Fruit fly (Drosophila melanogaster) whole organism, embryonic: ENCODE results near the gene IntS10.

Source experiments
- Adf1 ChIP-seq: fragments of 200-800 bp; sonication (Bioruptor generic); IDR thresholded peaks from 2 replicates; pipeline ENCODE4 v1.3.6; 2022; ENCODE audit warnings: missing biosample characterization, missing genetic modification characterization
- Awh ChIP-seq: fragments of 200-800 bp; sonication (Bioruptor generic); IDR thresholded peaks from 2 replicates; pipeline ENCODE4, ENCODE4 v1.3.6; 2022; ENCODE audit warnings: missing biosample characterization, missing genetic modification characterization
- Blimp-1 ChIP-seq: fragments of 200-800 bp; sonication (Bioruptor generic); optimal IDR thresholded peaks from 3 replicates; lab custom pipeline; 2018; ENCODE audit warnings: missing biosample characterization, missing genetic modification characterization, mild to moderate bottlenecking, moderate library complexity, missing genetic modification reagents
- CG10147 ChIP-seq: fragments of 200-800 bp; sonication (Bioruptor generic); optimal IDR thresholded peaks from 2 replicates; lab custom pipeline; 2019; ENCODE audit warnings: missing biosample characterization, mild to moderate bottlenecking, missing genetic modification characterization, moderate library complexity
- CG12155 ChIP-seq: fragments of 200-800 bp; sonication (Bioruptor generic); optimal IDR thresholded peaks from 3 replicates; lab custom pipeline; 2016; ENCODE audit warnings: missing biosample characterization, missing genetic modification characterization
- CG12744 ChIP-seq: fragments of 200-800 bp; sonication (Bioruptor generic); optimal IDR thresholded peaks from 2 replicates; lab custom pipeline; 2016; ENCODE audit warnings: missing biosample characterization, missing genetic modification characterization
- CG12769 ChIP-seq: fragments of 200-800 bp; sonication (Bioruptor generic); optimal IDR thresholded peaks from 2 replicates; lab custom pipeline; 2019; ENCODE audit warnings: missing biosample characterization, mild to moderate bottlenecking, missing genetic modification characterization, moderate library complexity
- CG13894 ChIP-seq: fragments of 200-800 bp; sonication (Bioruptor generic); optimal IDR thresholded peaks from 3 replicates; lab custom pipeline; 2018; ENCODE audit warnings: missing biosample characterization, mild to moderate bottlenecking, missing genetic modification characterization, moderate library complexity
- CG14441 ChIP-seq: fragments of 200-800 bp; sonication (Bioruptor generic); IDR thresholded peaks from 2 replicates; pipeline ENCODE4 v1.3.6; 2022; ENCODE audit warnings: missing biosample characterization, missing genetic modification characterization
- CG15514 ChIP-seq: fragments of 200-800 bp; sonication (Bioruptor generic); optimal IDR thresholded peaks from 3 replicates; lab custom pipeline; 2017; ENCODE audit warnings: missing biosample characterization, missing genetic modification characterization, mild to moderate bottlenecking, moderate library complexity, missing genetic modification reagents
- CG18619 ChIP-seq: fragments of 200-800 bp; sonication (Bioruptor generic); optimal IDR thresholded peaks from 3 replicates; lab custom pipeline; 2017; ENCODE audit warnings: missing biosample characterization, mild to moderate bottlenecking, missing genetic modification characterization
- CG3407 ChIP-seq: fragments of 200-800 bp; sonication (Bioruptor generic); optimal IDR thresholded peaks from 2 replicates; lab custom pipeline; 2018; ENCODE audit warnings: missing biosample characterization, mild to moderate bottlenecking, missing genetic modification characterization
- CG42726 ChIP-seq: fragments of 200-800 bp; sonication (Bioruptor generic); IDR thresholded peaks from 2 replicates; pipeline ENCODE4 v1.3.6; 2022; ENCODE audit warnings: missing biosample characterization, missing genetic modification characterization; ENCODE audit not compliant: partially characterized antibody
- CG4424 ChIP-seq: fragments of 200-800 bp; sonication (Bioruptor generic); optimal IDR thresholded peaks from 3 replicates; lab custom pipeline; 2016; ENCODE audit warnings: missing biosample characterization, missing genetic modification characterization
- CG4854 ChIP-seq: fragments of 200-800 bp; sonication (Bioruptor generic); optimal IDR thresholded peaks from 2 replicates; lab custom pipeline; 2016; ENCODE audit warnings: missing biosample characterization, missing genetic modification characterization, inconsistent platforms
- CG6813 ChIP-seq: fragments of 200-800 bp; sonication (Bioruptor generic); optimal IDR thresholded peaks from 2 replicates; lab custom pipeline; 2017; ENCODE audit warnings: missing biosample characterization, missing genetic modification characterization, mild to moderate bottlenecking, moderate library complexity, missing genetic modification reagents
- CG7786 ChIP-seq: fragments of 200-800 bp; sonication (Bioruptor generic); optimal IDR thresholded peaks from 2 replicates; lab custom pipeline; 2016; ENCODE audit warnings: missing biosample characterization, missing genetic modification characterization
- CG8281 ChIP-seq: fragments of 200-800 bp; sonication (Bioruptor generic); optimal IDR thresholded peaks from 2 replicates; lab custom pipeline; 2018; ENCODE audit warnings: missing biosample characterization, mild to moderate bottlenecking, missing genetic modification characterization, moderate library complexity
- CG9609 ChIP-seq: fragments of 200-800 bp; sonication (Bioruptor generic); optimal IDR thresholded peaks from 3 replicates; lab custom pipeline; 2016; ENCODE audit warnings: missing biosample characterization, missing genetic modification characterization
- CG9797 ChIP-seq: fragments of 200-800 bp; sonication (Bioruptor generic); optimal IDR thresholded peaks from 3 replicates; lab custom pipeline; 2018; ENCODE audit warnings: missing biosample characterization, mild to moderate bottlenecking, missing genetic modification characterization
- D ChIP-seq, 2 experiments: fragments of 200-800 bp in 1 of 2; fragments of >200 bp in 1 of 2; sonication (Bioruptor generic) in 1 of 2; optimal IDR thresholded peaks; 2 replicates in 1 of 2; 3 replicates in 1 of 2; lab custom pipeline; 2017; ENCODE audit warnings: mild to moderate bottlenecking in 1 of 2, missing biosample characterization in 1 of 2, missing genetic modification characterization in 1 of 2, missing genetic modification reagents in 1 of 2
- Dip2 ChIP-seq: fragments of 200-800 bp; sonication (Bioruptor generic); IDR thresholded peaks from 2 replicates; pipeline ENCODE4 v1.3.6; 2022; ENCODE audit warnings: missing biosample characterization, missing genetic modification characterization
- Eip74EF ChIP-seq, 2 experiments: fragments of 200-800 bp in 1 of 2; fragments of >200 bp in 1 of 2; sonication (Bioruptor generic) in 1 of 2; optimal IDR thresholded peaks; 2 replicates each; lab custom pipeline; 2017 to 2019; ENCODE audit warnings: missing biosample characterization in 2 of 2, missing genetic modification characterization in 2 of 2, mild to moderate bottlenecking in 1 of 2, moderate library complexity in 1 of 2
- Gsc ChIP-seq: fragments of 200-800 bp; sonication (Bioruptor generic); IDR thresholded peaks from 2 replicates; pipeline ENCODE4 v1.3.6; 2022; ENCODE audit warnings: missing biosample characterization, missing genetic modification characterization
- Hr39 ChIP-seq: fragments of >200 bp; optimal IDR thresholded peaks from 2 replicates; lab custom pipeline; 2017
- MESR4 ChIP-seq: fragments of 200-800 bp; sonication (Bioruptor generic); optimal IDR thresholded peaks from 2 replicates; lab custom pipeline; 2018; ENCODE audit warnings: missing biosample characterization, mild to moderate bottlenecking, missing genetic modification characterization, moderate library complexity
- Rx ChIP-seq: fragments of 200-800 bp; sonication (Bioruptor generic); IDR thresholded peaks from 2 replicates; pipeline ENCODE4 v1.3.6; 2022; ENCODE audit warnings: missing biosample characterization, missing genetic modification characterization
- Sin3A ChIP-seq: fragments of >200 bp; optimal IDR thresholded peaks from 2 replicates; lab custom pipeline; 2018
- Spps ChIP-seq: fragments of 200-800 bp; sonication (Bioruptor generic); optimal IDR thresholded peaks from 2 replicates; lab custom pipeline; 2018; ENCODE audit warnings: missing biosample characterization, mild to moderate bottlenecking, missing genetic modification characterization
- Taf1 ChIP-seq: fragments of 200-800 bp; sonication (Bioruptor generic); IDR thresholded peaks from 2 replicates; pipeline ENCODE4 v1.3.6; 2022; ENCODE audit warnings: missing biosample characterization, missing genetic modification characterization
- abd-A ChIP-seq: fragments of 200-800 bp; sonication (Bioruptor generic); optimal IDR thresholded peaks from 3 replicates; lab custom pipeline; 2019; ENCODE audit warnings: missing biosample characterization, mild to moderate bottlenecking, missing genetic modification characterization, moderate library complexity
- ash1 ChIP-seq: fragments of 200-800 bp; sonication (Bioruptor generic); optimal IDR thresholded peaks from 2 replicates; lab custom pipeline; 2018; ENCODE audit warnings: missing biosample characterization, mild to moderate bottlenecking, missing genetic modification characterization
- cad ChIP-seq: fragments of >200 bp; optimal IDR thresholded peaks from 2 replicates; lab custom pipeline; 2017; ENCODE audit warnings: missing biosample characterization, missing genetic modification characterization
- chinmo ChIP-seq: fragments of 200-800 bp; sonication (Bioruptor generic); IDR thresholded peaks from 4 replicates; pipeline ENCODE4 v1.3.6; 2022; ENCODE audit warnings: missing biosample characterization, missing genetic modification characterization; ENCODE audit not compliant: partially characterized antibody
- knrl ChIP-seq: fragments of 200-800 bp; sonication (Bioruptor generic); IDR thresholded peaks from 3 replicates; pipeline ENCODE4 v1.3.6; 2022; ENCODE audit warnings: missing biosample characterization, missing genetic modification characterization; ENCODE audit not compliant: partially characterized antibody
- otp ChIP-seq: fragments of 200-800 bp; sonication (Bioruptor generic); IDR thresholded peaks from 3 replicates; pipeline ENCODE4, ENCODE4 v1.3.6; 2022; ENCODE audit warnings: missing biosample characterization, missing genetic modification characterization
- pan ChIP-seq, 4 experiments: fragments of >200 bp in 3 of 4; fragments of 200-800 bp in 1 of 4; sonication (Bioruptor generic) in 1 of 4; optimal IDR thresholded peaks in 3 of 4; IDR thresholded peaks in 1 of 4; 2 replicates each; pipeline versions ENCODE4 v1.3.6 to Lab custom; 2017 to 2022; ENCODE audit warnings: missing biosample characterization in 2 of 4, missing genetic modification characterization in 2 of 4, mixed read lengths in 1 of 4
- pfk ChIP-seq: fragments of 200-800 bp; sonication (Bioruptor generic); optimal IDR thresholded peaks from 2 replicates; lab custom pipeline; 2018; ENCODE audit warnings: missing biosample characterization, mild to moderate bottlenecking, missing genetic modification characterization, moderate library complexity
- pzg ChIP-seq: fragments of 200-800 bp; sonication (Bioruptor generic); optimal IDR thresholded peaks from 3 replicates; lab custom pipeline; 2018; ENCODE audit warnings: missing biosample characterization, mild to moderate bottlenecking, missing genetic modification characterization, moderate library complexity
- ro ChIP-seq: fragments of 200-800 bp; sonication (Bioruptor generic); IDR thresholded peaks from 2 replicates; pipeline ENCODE4 v1.3.6; 2022; ENCODE audit warnings: missing biosample characterization, missing genetic modification characterization
- sd ChIP-seq: fragments of 200-800 bp; sonication (Bioruptor generic); optimal IDR thresholded peaks from 3 replicates; lab custom pipeline; 2018; ENCODE audit warnings: missing biosample characterization, mild to moderate bottlenecking, missing genetic modification characterization, moderate library complexity
- so ChIP-seq: fragments of 200-800 bp; sonication (Bioruptor generic); IDR thresholded peaks from 3 replicates; pipeline ENCODE4 v1.3.6; 2022; ENCODE audit warnings: missing biosample characterization, missing genetic modification characterization
- sqz ChIP-seq: fragments of 200-800 bp; sonication (Bioruptor generic); optimal IDR thresholded peaks from 3 replicates; lab custom pipeline; 2018; ENCODE audit warnings: missing biosample characterization, mild to moderate bottlenecking, missing genetic modification characterization
- trem ChIP-seq: fragments of 200-800 bp; optimal IDR thresholded peaks from 3 replicates; lab custom pipeline; 2019; ENCODE audit warnings: missing biosample characterization, mild to moderate bottlenecking, missing genetic modification characterization, moderate library complexity
- trh ChIP-seq: fragments of 200-800 bp; sonication (Bioruptor generic); optimal IDR thresholded peaks from 2 replicates; lab custom pipeline; 2016; ENCODE audit warnings: missing biosample characterization, missing genetic modification characterization
- vvl ChIP-seq: fragments of 200-800 bp; sonication (Bioruptor generic); IDR thresholded peaks from 2 replicates; pipeline ENCODE4 v1.3.6; 2022; ENCODE audit warnings: missing biosample characterization, missing genetic modification characterization

The IntS10 gene

DNA sequence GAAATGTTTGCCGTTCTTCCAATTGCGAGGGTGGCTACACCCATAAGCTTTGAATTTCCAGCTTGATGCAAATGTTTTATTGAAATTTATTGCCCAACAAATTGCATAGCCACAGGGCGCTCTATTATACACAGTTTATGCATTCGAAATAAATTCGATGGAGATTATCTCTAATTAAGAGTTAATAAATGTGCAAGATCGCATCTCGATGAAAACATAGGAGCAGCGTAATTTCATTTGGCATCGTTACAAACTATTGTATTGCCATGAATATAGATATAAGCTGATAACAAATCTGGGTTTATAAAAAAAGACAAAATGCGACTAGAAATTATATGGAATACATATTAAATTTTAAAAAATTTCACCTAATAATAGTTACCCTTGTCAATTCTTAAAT, 44.0 kb downstream of the IntS10 start:
- TF ChIP-seq Awh (GFP tag; lab: Robert Waterston, UW) (peak; percentile 95), pan (optimal IDR thresholded peaks at IDR 0.05; lab: Kevin White, UChicago) (no peak), pan (GFP tag; optimal IDR thresholded peaks at IDR 0.05 in 1 of 2, IDR thresholded peaks at IDR 0.05 in 1 of 2) (no peak), vvl (GFP tag; lab: Robert Waterston, UW) (peak; percentile 11; the same call in 1 of the 2 replicates)

DNA sequence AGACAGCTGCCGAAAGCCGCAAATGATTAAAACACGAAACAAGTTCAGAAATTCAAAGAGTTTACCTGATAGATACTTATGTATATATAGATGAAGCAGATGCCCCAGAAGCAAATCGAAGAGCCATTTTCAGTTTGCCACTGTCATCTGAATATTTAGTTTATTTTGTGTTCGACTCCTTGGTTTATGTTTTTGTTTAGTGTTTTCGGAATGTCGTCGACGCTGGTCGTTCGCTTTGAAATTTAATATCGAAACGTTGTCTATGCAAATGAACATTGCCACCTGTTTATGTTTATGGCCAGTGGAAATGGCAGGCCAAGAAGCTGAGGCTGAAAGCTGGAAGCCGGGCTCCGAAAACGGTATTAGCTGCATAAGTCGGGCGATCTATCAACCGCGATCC, 44.5 kb downstream of the IntS10 start:
- TF ChIP-seq Spps (no peak), CG42726 (GFP tag; lab: Robert Waterston, UW) (no peak), MESR4 (GFP tag; lab: Kevin White, UChicago) (no peak), ro (GFP tag; lab: Robert Waterston, UW) (no peak), CG3407 (GFP tag; lab: Kevin White, UChicago) (no peak), chinmo (GFP tag; lab: Robert Waterston, UW) (0 out of 4 replicates have a peak, but pooled peaks have one; percentile 67), vvl (GFP tag; lab: Robert Waterston, UW) (peak; percentile 63; the same call in 1 of the 2 replicates), Dip2 (GFP tag; lab: Robert Waterston, UW) (no peak), CG13894 (tag; lab: Kevin White, UChicago) (peak; percentile 64), CG7786 (GFP tag; lab: Kevin White, UChicago) (no peak), sd (tag; lab: Kevin White, UChicago) (peak; percentile 75), abd-A (tag; lab: Kevin White, UChicago) (peak; percentile 76), CG6813 (GFP tag; lab: Kevin White, UChicago) (no peak), CG15514 (GFP tag; lab: Kevin White, UChicago) (no peak), CG12769 (tag; lab: Kevin White, UChicago) (peak; percentile 58)

DNA sequence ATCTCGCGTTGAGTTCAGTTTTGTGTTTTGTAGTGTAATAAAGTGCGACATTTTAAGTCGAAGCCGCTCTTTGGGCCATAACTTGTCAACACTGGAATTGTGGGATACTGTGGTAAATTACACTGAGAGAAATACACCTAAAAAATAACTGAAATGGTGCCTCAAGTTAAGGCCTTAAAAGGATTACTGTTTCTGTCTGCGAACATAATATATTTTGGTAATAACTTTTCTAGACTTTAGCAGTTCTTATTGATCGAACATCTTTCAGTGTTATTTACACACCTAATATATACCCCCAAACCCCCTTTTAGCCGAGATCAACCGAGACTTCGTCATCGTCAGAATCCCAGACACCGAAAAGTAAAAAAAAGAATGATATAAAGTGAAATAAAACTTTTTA, 45.3 kb downstream of the IntS10 start:
- TF ChIP-seq CG14441 (GFP tag; lab: Robert Waterston, UW) (no peak), pfk (GFP tag; lab: Kevin White, UChicago) (no peak), knrl (no peak), CG9797 (GFP tag; lab: Kevin White, UChicago) (no peak), CG12155 (GFP tag; lab: Kevin White, UChicago) (no peak), CG8281 (tag; lab: Kevin White, UChicago) (no peak), CG12769 (tag; lab: Kevin White, UChicago) (peak; percentile 53), CG10147 (GFP tag; lab: Kevin White, UChicago) (peak; percentile 29), sqz (GFP tag; lab: Kevin White, UChicago) (no peak), Rx (no peak), CG4854 (GFP tag; lab: Kevin White, UChicago) (no peak), Gsc (GFP tag; lab: Robert Waterston, UW) (no peak), D (optimal IDR thresholded peaks at IDR 0.05; lab: Kevin White, UChicago) (no peak), D (GFP tag; optimal IDR thresholded peaks at IDR 0.05; lab: Kevin White, UChicago) (peak; percentile 46), so (GFP tag; lab: Robert Waterston, UW) (0 out of 3 replicates have a peak, but pooled peaks have one; percentile 14), trem (tag; lab: Kevin White, UChicago) (peak; percentile 9), pzg (GFP tag; lab: Kevin White, UChicago) (no peak), ash1 (GFP tag; lab: Kevin White, UChicago) (no peak), CG6813 (GFP tag; lab: Kevin White, UChicago) (no peak), Blimp-1 (GFP tag; lab: Kevin White, UChicago) (peak; percentile 62), Adf1 (GFP tag; lab: Robert Waterston, UW) (no peak), Hr39 (no peak), CG18619 (GFP tag; lab: Kevin White, UChicago) (no peak), cad (GFP tag; lab: Kevin White, UChicago) (no peak), MESR4 (GFP tag; lab: Kevin White, UChicago) (no peak), CG9609 (no peak), CG12744 (GFP tag; lab: Kevin White, UChicago) (no peak), Eip74EF (GFP tag; optimal IDR thresholded peaks at IDR 0.05; lab: Kevin White, UChicago) (no peak), otp (GFP tag; lab: Robert Waterston, UW) (no peak), Taf1 (no peak), CG4424 (peak; percentile 61), Sin3A (no peak), CG15514 (GFP tag; lab: Kevin White, UChicago) (no peak), trh (GFP tag; lab: Kevin White, UChicago) (no peak)
